Fruit fly (Drosophila melanogaster) whole organism, embryonic: ENCODE results near the gene CG32032.
A peak's percentile ranks its signal among the peaks of the same experiment; 100 is the strongest.

Source experiments
- Adf1 ChIP-seq: fragments of 200-800 bp; sonication (Bioruptor generic); IDR thresholded peaks from 2 replicates; pipeline ENCODE4 v1.3.6; 2022; ENCODE audit warnings: missing biosample characterization, missing genetic modification characterization
- Antp ChIP-seq: fragments of 200-800 bp; sonication (Bioruptor generic); optimal IDR thresholded peaks from 3 replicates; lab custom pipeline; 2016; ENCODE audit warnings: missing biosample characterization, missing genetic modification characterization
- BEAF-32 ChIP-seq: fragments of 200-800 bp; sonication (Bioruptor generic); optimal IDR thresholded peaks from 3 replicates; lab custom pipeline; 2017; ENCODE audit warnings: missing biosample characterization, missing genetic modification characterization, mild to moderate bottlenecking, moderate library complexity, missing genetic modification reagents
- BtbVII ChIP-seq: fragments of 200-800 bp; sonication (Bioruptor generic); optimal IDR thresholded peaks from 3 replicates; lab custom pipeline; 2017; ENCODE audit warnings: missing biosample characterization, mild to moderate bottlenecking, missing genetic modification characterization
- CG10979 ChIP-seq: fragments of 200-800 bp; sonication (Bioruptor generic); optimal IDR thresholded peaks from 2 replicates; lab custom pipeline; 2018; ENCODE audit warnings: missing biosample characterization, mild to moderate bottlenecking, missing genetic modification characterization, moderate library complexity
- CG11093 ChIP-seq: fragments of 200-800 bp; sonication (Bioruptor generic); IDR thresholded peaks from 3 replicates; pipeline ENCODE4 v1.3.6; 2022; ENCODE audit warnings: missing biosample characterization, missing genetic modification characterization
- CG11504 ChIP-seq: fragments of 200-800 bp; sonication (Bioruptor generic); optimal IDR thresholded peaks from 3 replicates; lab custom pipeline; 2019; ENCODE audit warnings: missing biosample characterization, mild to moderate bottlenecking, missing genetic modification characterization, moderate library complexity
- CG13894 ChIP-seq: fragments of 200-800 bp; sonication (Bioruptor generic); optimal IDR thresholded peaks from 3 replicates; lab custom pipeline; 2018; ENCODE audit warnings: missing biosample characterization, mild to moderate bottlenecking, missing genetic modification characterization, moderate library complexity
- CG14014 ChIP-seq: fragments of 200-800 bp; sonication (Bioruptor generic); IDR thresholded peaks from 2 replicates; pipeline ENCODE4 v1.3.6; 2022; ENCODE audit warnings: missing biosample characterization, missing genetic modification characterization
- CG14965 ChIP-seq: fragments of 200-800 bp; sonication (Bioruptor generic); optimal IDR thresholded peaks from 2 replicates; lab custom pipeline; 2016; ENCODE audit warnings: missing biosample characterization, missing genetic modification characterization, borderline replicate concordance
- CG15011 ChIP-seq: fragments of 200-800 bp; sonication (Bioruptor generic); optimal IDR thresholded peaks from 3 replicates; lab custom pipeline; 2018; ENCODE audit warnings: missing biosample characterization, mild to moderate bottlenecking, missing genetic modification characterization
- CG15269 ChIP-seq: fragments of 200-800 bp; sonication (Bioruptor generic); optimal IDR thresholded peaks from 2 replicates; lab custom pipeline; 2018; ENCODE audit warnings: missing biosample characterization, mild to moderate bottlenecking, missing genetic modification characterization, moderate library complexity
- CG15696 ChIP-seq: fragments of 200-800 bp; sonication (Bioruptor generic); optimal IDR thresholded peaks from 2 replicates; lab custom pipeline; 2019; ENCODE audit warnings: missing biosample characterization, mild to moderate bottlenecking, missing genetic modification characterization, moderate library complexity
- CG1792 ChIP-seq: fragments of 200-800 bp; sonication (Bioruptor generic); optimal IDR thresholded peaks from 2 replicates; lab custom pipeline; 2016; ENCODE audit warnings: missing biosample characterization, missing genetic modification characterization
- CG18476 ChIP-seq: fragments of 200-800 bp; sonication (Bioruptor generic); optimal IDR thresholded peaks from 2 replicates; lab custom pipeline; 2016; ENCODE audit warnings: missing biosample characterization, mild to moderate bottlenecking, missing genetic modification characterization
- CG34376 ChIP-seq: fragments of 200-800 bp; sonication (Bioruptor generic); optimal IDR thresholded peaks from 2 replicates; lab custom pipeline; 2018; ENCODE audit warnings: missing biosample characterization, mild to moderate bottlenecking, missing genetic modification characterization
- CG3726 ChIP-seq: fragments of 200-800 bp; sonication (Bioruptor generic); IDR thresholded peaks from 3 replicates; pipeline ENCODE4, ENCODE4 v1.3.6; 2022; ENCODE audit warnings: missing biosample characterization, missing genetic modification characterization
- CG6854 ChIP-seq: fragments of 200-800 bp; sonication (Bioruptor generic); optimal IDR thresholded peaks from 3 replicates; lab custom pipeline; 2017; ENCODE audit warnings: missing biosample characterization, mild to moderate bottlenecking, missing genetic modification characterization
- CG7271 ChIP-seq: fragments of 200-800 bp; sonication (Bioruptor generic); optimal IDR thresholded peaks from 2 replicates; lab custom pipeline; 2018; ENCODE audit warnings: missing biosample characterization, mild to moderate bottlenecking, missing genetic modification characterization, moderate library complexity
- CG7928 ChIP-seq: fragments of 200-800 bp; sonication (Bioruptor generic); optimal IDR thresholded peaks from 2 replicates; lab custom pipeline; 2017; ENCODE audit warnings: missing biosample characterization, mild to moderate bottlenecking, missing genetic modification characterization
- Dll ChIP-seq: fragments of 200-800 bp; sonication (Bioruptor generic); IDR thresholded peaks from 4 replicates; pipeline ENCODE4 v1.3.6; 2022; ENCODE audit warnings: missing biosample characterization, missing genetic modification characterization; ENCODE audit not compliant: partially characterized antibody
- Dp ChIP-seq: fragments of 200-800 bp; sonication (Bioruptor generic); optimal IDR thresholded peaks from 2 replicates; lab custom pipeline; 2018; ENCODE audit warnings: missing biosample characterization, mild to moderate bottlenecking, missing genetic modification characterization, moderate library complexity
- Dref ChIP-seq: fragments of 200-800 bp; sonication (Bioruptor generic); IDR thresholded peaks from 2 replicates; pipeline ENCODE4 v1.3.6; 2022; ENCODE audit warnings: missing biosample characterization, missing genetic modification characterization
- Gsc ChIP-seq: fragments of 200-800 bp; sonication (Bioruptor generic); IDR thresholded peaks from 2 replicates; pipeline ENCODE4 v1.3.6; 2022; ENCODE audit warnings: missing biosample characterization, missing genetic modification characterization
- HLH54F ChIP-seq: fragments of 200-800 bp; sonication (Bioruptor generic); optimal IDR thresholded peaks from 3 replicates; lab custom pipeline; 2016; ENCODE audit warnings: missing biosample characterization, missing genetic modification characterization
- Hr39 ChIP-seq: fragments of >200 bp; optimal IDR thresholded peaks from 2 replicates; lab custom pipeline; 2017
- Hr51 ChIP-seq, 2 experiments: fragments of 200-800 bp; sonication (Bioruptor generic); optimal IDR thresholded peaks; 2 replicates in 1 of 2; 3 replicates in 1 of 2; lab custom pipeline; 2016 to 2018; ENCODE audit warnings: missing biosample characterization in 2 of 2, missing genetic modification characterization in 2 of 2, mild to moderate bottlenecking in 1 of 2, moderate library complexity in 1 of 2
- Mad ChIP-seq: fragments of 200-800 bp; sonication (Bioruptor generic); optimal IDR thresholded peaks from 2 replicates; lab custom pipeline; 2016; ENCODE audit warnings: missing biosample characterization, missing genetic modification characterization
- Taf1 ChIP-seq: fragments of 200-800 bp; sonication (Bioruptor generic); IDR thresholded peaks from 2 replicates; pipeline ENCODE4 v1.3.6; 2022; ENCODE audit warnings: missing biosample characterization, missing genetic modification characterization
- Usf ChIP-seq: fragments of 200-800 bp; sonication (Bioruptor generic); optimal IDR thresholded peaks from 2 replicates; lab custom pipeline; 2017; ENCODE audit warnings: missing genotype, missing biosample characterization, missing genetic modification characterization
- bbx ChIP-seq: fragments of 200-800 bp; sonication (Bioruptor generic); IDR thresholded peaks from 2 replicates; pipeline ENCODE4 v1.3.6; 2022; ENCODE audit warnings: missing biosample characterization, missing genetic modification characterization; ENCODE audit not compliant: partially characterized antibody
- corto ChIP-seq: fragments of 200-800 bp; sonication (Bioruptor generic); optimal IDR thresholded peaks from 2 replicates; lab custom pipeline; 2016; ENCODE audit warnings: missing biosample characterization, mild to moderate bottlenecking, missing genetic modification characterization, moderate library complexity
- dmrt11E ChIP-seq: fragments of 200-800 bp; sonication (Bioruptor generic); optimal IDR thresholded peaks from 3 replicates; lab custom pipeline; 2018; ENCODE audit warnings: missing biosample characterization, mild to moderate bottlenecking, missing genetic modification characterization, moderate library complexity
- ems ChIP-seq: fragments of 200-800 bp; sonication (Bioruptor generic); optimal IDR thresholded peaks from 3 replicates; lab custom pipeline; 2016; ENCODE audit warnings: missing biosample characterization, missing genetic modification characterization
- exex ChIP-seq: fragments of 200-800 bp; sonication (Bioruptor generic); optimal IDR thresholded peaks from 4 replicates; lab custom pipeline; 2018; ENCODE audit warnings: missing biosample characterization, mild to moderate bottlenecking, missing genetic modification characterization, moderate library complexity
- fd96Cb ChIP-seq: fragments of 200-800 bp; sonication (Bioruptor generic); optimal IDR thresholded peaks from 2 replicates; lab custom pipeline; 2018; ENCODE audit warnings: missing biosample characterization, mild to moderate bottlenecking, missing genetic modification characterization, moderate library complexity
- ftz-f1 ChIP-seq: fragments of 200-800 bp; sonication (Bioruptor generic); optimal IDR thresholded peaks from 2 replicates; lab custom pipeline; 2016; ENCODE audit warnings: missing biosample characterization, missing genetic modification characterization
- gce ChIP-seq: fragments of 200-800 bp; sonication (Bioruptor generic); IDR thresholded peaks from 3 replicates; pipeline ENCODE4 v1.3.6; 2022; ENCODE audit warnings: missing biosample characterization, missing genetic modification characterization
- gcm2 ChIP-seq: fragments of 200-800 bp; sonication (Bioruptor generic); optimal IDR thresholded peaks from 2 replicates; lab custom pipeline; 2016; ENCODE audit warnings: missing biosample characterization, missing genetic modification characterization
- her ChIP-seq: fragments of 200-800 bp; sonication (Bioruptor generic); optimal IDR thresholded peaks from 2 replicates; lab custom pipeline; 2016; ENCODE audit warnings: missing biosample characterization, missing genetic modification characterization
- hkb ChIP-seq, 2 experiments: fragments of 200-800 bp in 1 of 2; fragments of >200 bp in 1 of 2; sonication (Bioruptor generic) in 1 of 2; IDR thresholded peaks in 1 of 2; optimal IDR thresholded peaks in 1 of 2; 2 replicates each; pipeline versions ENCODE4 v1.3.6 to Lab custom; 2017 to 2022; ENCODE audit warnings: missing biosample characterization in 1 of 2, missing genetic modification characterization in 1 of 2
- kni ChIP-seq: fragments of 200-800 bp; sonication (Bioruptor generic); optimal IDR thresholded peaks from 3 replicates; lab custom pipeline; 2017; ENCODE audit warnings: mild to moderate bottlenecking, missing biosample characterization, missing genetic modification reagents, missing genetic modification characterization
- pan ChIP-seq, 4 experiments: fragments of >200 bp in 3 of 4; fragments of 200-800 bp in 1 of 4; sonication (Bioruptor generic) in 1 of 4; optimal IDR thresholded peaks in 3 of 4; IDR thresholded peaks in 1 of 4; 2 replicates each; pipeline versions ENCODE4 v1.3.6 to Lab custom; 2017 to 2022; ENCODE audit warnings: missing biosample characterization in 2 of 4, missing genetic modification characterization in 2 of 4, mixed read lengths in 1 of 4
- pum ChIP-seq: fragments of 200-800 bp; sonication (Bioruptor generic); optimal IDR thresholded peaks from 2 replicates; lab custom pipeline; 2016; ENCODE audit warnings: missing biosample characterization, missing genetic modification characterization
- sim ChIP-seq: fragments of 200-800 bp; sonication (Bioruptor generic); IDR thresholded peaks from 2 replicates; pipeline ENCODE4 v1.3.6; 2022; ENCODE audit warnings: missing biosample characterization, missing genetic modification characterization
- tgo ChIP-seq: fragments of 200-800 bp; sonication (Bioruptor generic); IDR thresholded peaks from 3 replicates; pipeline ENCODE4 v1.3.6; 2022; ENCODE audit warnings: missing biosample characterization, missing genetic modification characterization
- tin ChIP-seq: fragments of 200-800 bp; sonication (Bioruptor generic); optimal IDR thresholded peaks from 3 replicates; lab custom pipeline; 2016; ENCODE audit warnings: missing biosample characterization, missing genetic modification characterization
- unc-4 ChIP-seq: fragments of 200-800 bp; sonication (Bioruptor generic); IDR thresholded peaks from 2 replicates; pipeline ENCODE4 v1.3.6; 2022; ENCODE audit warnings: missing biosample characterization, missing genetic modification characterization; ENCODE audit not compliant: partially characterized antibody
- zen2 ChIP-seq: fragments of 200-800 bp; sonication (Bioruptor generic); IDR thresholded peaks from 3 replicates; pipeline ENCODE4 v1.3.6; 2022; ENCODE audit warnings: missing biosample characterization, missing genetic modification characterization; ENCODE audit not compliant: partially characterized antibody

The CG32032 gene

dm6 chr3L:9065997-9066441, 26.8 kb upstream of the CG32032 start, which contains the start of gene Argk1 (continued):
- TF ChIP-seq zen2 (GFP tag; lab: Robert Waterston, UW): 0 out of 3 replicates have a peak, but pooled peaks have one; percentile 11
- TF ChIP-seq gcm2 (GFP tag; lab: Kevin White, UChicago): no peak
- TF ChIP-seq pan (optimal IDR thresholded peaks at IDR 0.05; lab: Kevin White, UChicago): no peak
- TF ChIP-seq pan (GFP tag; optimal IDR thresholded peaks at IDR 0.05 in 1 of 2, IDR thresholded peaks at IDR 0.05 in 1 of 2): peak in 1 of 2 experiments; percentile 69
- no peak for TF ChIP-seq CG11504 (tag; lab: Kevin White, UChicago)
- TF ChIP-seq BEAF-32 (GFP tag; lab: Kevin White, UChicago): no peak
- peak; percentile 3 to 82 for TF ChIP-seq Hr51 (GFP tag; optimal IDR thresholded peaks at IDR 0.05; lab: Kevin White, UChicago)
- TF ChIP-seq fd96Cb: no peak
- no peak for TF ChIP-seq Antp (GFP tag; lab: Kevin White, UChicago)
- no peak for TF ChIP-seq CG15696 (tag; lab: Kevin White, UChicago)
- TF ChIP-seq Dll: no peak
- no peak for TF ChIP-seq tin (GFP tag; lab: Kevin White, UChicago)
- no peak for TF ChIP-seq CG7928 (GFP tag; lab: Kevin White, UChicago)
- no peak for TF ChIP-seq Dref (GFP tag; lab: Robert Waterston, UW)
- TF ChIP-seq dmrt11E (tag; lab: Kevin White, UChicago): no peak
- no peak for TF ChIP-seq CG7271 (tag; lab: Kevin White, UChicago)
- peak; percentile 54; the same call in 1 of the 3 replicates for TF ChIP-seq gce (GFP tag; lab: Robert Waterston, UW)
- no peak for TF ChIP-seq Hr39 (lab: Kevin White, UChicago)
- no peak for TF ChIP-seq ems (GFP tag; lab: Kevin White, UChicago)
- TF ChIP-seq tgo: peak; percentile 51; the same call in 2 of the 3 replicates
- TF ChIP-seq Mad: peak; percentile 28
- TF ChIP-seq hkb (optimal IDR thresholded peaks at IDR 0.05; lab: Kevin White, UChicago): no peak
- TF ChIP-seq hkb (GFP tag; IDR thresholded peaks at IDR 0.05; lab: Robert Waterston, UW): peak; percentile 52
- no peak for TF ChIP-seq pum (GFP tag; lab: Kevin White, UChicago)
- TF ChIP-seq Usf (GFP tag; lab: Kevin White, UChicago): no peak
- no peak for TF ChIP-seq CG34376 (GFP tag; lab: Kevin White, UChicago)
- no peak for TF ChIP-seq ftz-f1
- TF ChIP-seq CG1792 (GFP tag; lab: Kevin White, UChicago): no peak
- no peak for TF ChIP-seq BtbVII (GFP tag; lab: Kevin White, UChicago)
- no peak for TF ChIP-seq CG14965 (GFP tag; lab: Kevin White, UChicago)
- TF ChIP-seq HLH54F: peak; percentile 39
- no peak for TF ChIP-seq exex
- no peak for TF ChIP-seq bbx (GFP tag; lab: Robert Waterston, UW)
- TF ChIP-seq CG18476 (GFP tag; lab: Kevin White, UChicago): no peak
- TF ChIP-seq her (GFP tag; lab: Kevin White, UChicago): no peak
- no peak for TF ChIP-seq kni (GFP tag; lab: Kevin White, UChicago)
- TF ChIP-seq Dp (GFP tag; lab: Kevin White, UChicago): no peak
- TF ChIP-seq Gsc: no peak
- TF ChIP-seq Adf1 (GFP tag; lab: Robert Waterston, UW): peak; percentile 25; the same call in 1 of the 2 replicates
- TF ChIP-seq CG15269 (tag; lab: Kevin White, UChicago): peak; percentile 73
- peak; percentile 46 for TF ChIP-seq Taf1 (GFP tag; lab: Robert Waterston, UW)
- 0 out of 3 replicates have a peak, but pooled peaks have one; percentile 7 for TF ChIP-seq CG11093 (GFP tag; lab: Robert Waterston, UW)
- TF ChIP-seq CG14014: peak; percentile 78
- no peak for TF ChIP-seq CG15011
- TF ChIP-seq CG13894 (tag; lab: Kevin White, UChicago): no peak
- TF ChIP-seq CG10979 (tag; lab: Kevin White, UChicago): no peak
- no peak for TF ChIP-seq CG6854
- TF ChIP-seq corto (GFP tag; lab: Kevin White, UChicago): no peak
- no peak for TF ChIP-seq unc-4 (GFP tag; lab: Robert Waterston, UW)
- TF ChIP-seq sim (GFP tag; lab: Robert Waterston, UW): no peak
- TF ChIP-seq CG3726 (GFP tag; lab: Robert Waterston, UW): no peak
